Worm (Caenorhabditis elegans): ENCODE results near the gene F31A3.5.
A peak's percentile ranks its signal among the peaks of the same experiment; 100 is the strongest.

F31A3.5 gene

ce11 chrX:17544349-17544936, 19.0 kb downstream of the F31A3.5 start:
- TF ChIP-seq ceh-82 (tag; optimal IDR thresholded peaks at IDR 0.05) (peak; percentile 76), fkh-10 (GFP tag; optimal IDR thresholded peaks at IDR 0.05) (peak; percentile 24), ama-1 (optimal IDR thresholded peaks at IDR 0.05) (no peak), nhr-23 (tag; optimal IDR thresholded peaks at IDR 0.05) (peak; percentile 69), pha-4 (tag; optimal IDR thresholded peaks at IDR 0.05) (peak; percentile 67), nhr-67 (tag; optimal IDR thresholded peaks at IDR 0.05) (no peak), aly-2 (tag; optimal IDR thresholded peaks at IDR 0.05) (no peak), elt-1 (tag; optimal IDR thresholded peaks at IDR 0.05) (no peak), nhr-77 (tag; optimal IDR thresholded peaks at IDR 0.05) (peak; percentile 90), skn-1 (tag; optimal IDR thresholded peaks at IDR 0.05) (peak; percentile 43), ceh-9 (tag; optimal IDR thresholded peaks at IDR 0.05) (no peak), mdl-1 (tag; optimal IDR thresholded peaks at IDR 0.05) (no peak), nhr-237 (tag; optimal IDR thresholded peaks at IDR 0.05) (peak; percentile 20), elt-3 (tag; optimal IDR thresholded peaks at IDR 0.05) (no peak), nhr-43 (tag; optimal IDR thresholded peaks at IDR 0.05; ENCODE audit: poor library complexity, severe bottlenecking) (peak; percentile 90), ceh-16 (tag; optimal IDR thresholded peaks at IDR 0.05) (no peak), eor-1 (tag; optimal IDR thresholded peaks at IDR 0.05) (no peak), fkh-2 (tag; optimal IDR thresholded peaks at IDR 0.05) (no peak), nhr-12 (tag; optimal IDR thresholded peaks at IDR 0.05) (no peak), nhr-28 (tag; optimal IDR thresholded peaks at IDR 0.05) (no peak), hmg-11 (tag; optimal IDR thresholded peaks at IDR 0.05) (peak; percentile 88), daf-12 (tag; optimal IDR thresholded peaks at IDR 0.05) (no peak), lin-39 (tag; optimal IDR thresholded peaks at IDR 0.05) (peak; percentile 37), ceh-28 (tag; optimal IDR thresholded peaks at IDR 0.05) (peak; percentile 88), unc-62 (GFP tag; optimal IDR thresholded peaks at IDR 0.05) (no peak), pqm-1 (tag; optimal IDR thresholded peaks at IDR 0.05) (no peak), egl-27 (tag; optimal IDR thresholded peaks at IDR 0.05) (no peak), tbx-2 (tag; optimal IDR thresholded peaks at IDR 0.05) (peak; percentile 95), lsy-12 (tag; optimal IDR thresholded peaks at IDR 0.05) (peak; percentile 82), nhr-25 (tag; optimal IDR thresholded peaks at IDR 0.05) (peak; percentile 55), ztf-11 (tag; optimal IDR thresholded peaks at IDR 0.05) (no peak), elt-2 (tag; optimal IDR thresholded peaks at IDR 0.05) (peak; percentile 55), R02D3.7 (tag; optimal IDR thresholded peaks at IDR 0.05) (peak; percentile 65), zag-1 (tag; optimal IDR thresholded peaks at IDR 0.05) (no peak), nfya-1 (tag; optimal IDR thresholded peaks at IDR 0.05; ENCODE audit: insufficient read depth) (peak; percentile 68), snpc-4 (tag; optimal IDR thresholded peaks at IDR 0.05) (peak; percentile 48)

DNA sequence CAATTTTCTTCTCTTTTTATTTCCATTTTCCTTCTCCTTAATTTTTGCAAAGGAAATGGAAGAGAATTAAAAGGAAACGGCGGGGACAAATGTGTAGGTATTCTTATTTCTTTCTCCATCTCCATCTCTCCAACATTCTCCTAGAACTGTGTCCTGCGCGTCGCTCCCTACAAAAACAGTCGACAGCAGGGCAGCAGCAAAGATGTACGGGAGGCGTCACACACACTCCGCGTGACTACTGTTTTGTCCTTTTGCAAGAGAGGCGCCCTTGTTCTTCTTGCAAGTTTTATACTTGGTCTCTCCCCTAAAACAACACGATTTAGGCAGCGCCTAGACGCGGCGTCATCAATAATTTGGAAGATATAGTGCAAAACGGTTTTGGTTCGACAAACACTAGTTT, 23.4 kb downstream of the F31A3.5 start:
- TF ChIP-seq nhr-25 (tag; optimal IDR thresholded peaks at IDR 0.05): peak; percentile 73
- TF ChIP-seq pqm-1 (tag; optimal IDR thresholded peaks at IDR 0.05): no peak
- TF ChIP-seq nhr-23 (tag; optimal IDR thresholded peaks at IDR 0.05): peak; percentile 70
- no peak for TF ChIP-seq ceh-82 (tag; optimal IDR thresholded peaks at IDR 0.05)
- peak; percentile 73 for TF ChIP-seq nhr-43 (tag; optimal IDR thresholded peaks at IDR 0.05; ENCODE audit: poor library complexity, severe bottlenecking)
- TF ChIP-seq ztf-11 (tag; optimal IDR thresholded peaks at IDR 0.05): no peak

DNA sequence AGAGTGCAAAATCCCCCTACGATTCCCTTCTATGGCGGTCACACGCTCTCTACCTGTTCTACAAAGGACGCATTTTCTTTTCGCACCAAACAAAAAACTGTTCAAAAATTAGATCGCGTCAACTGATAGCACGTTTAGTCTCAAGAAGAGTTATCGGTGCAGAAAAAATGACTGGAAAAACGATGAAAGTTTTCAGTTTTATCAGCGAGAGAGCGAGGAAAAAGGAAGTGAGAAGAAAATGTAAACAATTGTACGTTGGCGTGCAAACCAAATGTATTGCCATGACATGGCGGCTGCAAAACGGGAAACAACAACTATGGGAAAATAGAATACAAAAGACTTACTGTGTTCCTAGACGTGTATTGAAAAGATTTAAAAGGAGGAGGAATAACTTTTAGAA, 25.8 kb downstream of the F31A3.5 start:
- TF ChIP-seq ztf-4 (tag; optimal IDR thresholded peaks at IDR 0.05) (no peak), nhr-28 (tag; optimal IDR thresholded peaks at IDR 0.05) (no peak), elt-2 (tag; optimal IDR thresholded peaks at IDR 0.05) (peak; percentile 54), nhr-77 (tag; optimal IDR thresholded peaks at IDR 0.05) (no peak), tbx-2 (tag; optimal IDR thresholded peaks at IDR 0.05) (no peak), pqm-1 (tag; optimal IDR thresholded peaks at IDR 0.05) (no peak), ZK546.5 (tag; optimal IDR thresholded peaks at IDR 0.05) (no peak), elt-1 (tag; optimal IDR thresholded peaks at IDR 0.05) (no peak), nfya-1 (tag; optimal IDR thresholded peaks at IDR 0.05; ENCODE audit: insufficient read depth) (no peak), fkh-10 (GFP tag; optimal IDR thresholded peaks at IDR 0.05) (no peak), daf-12 (tag; optimal IDR thresholded peaks at IDR 0.05) (no peak), R02D3.7 (tag; optimal IDR thresholded peaks at IDR 0.05) (no peak), fkh-2 (tag; optimal IDR thresholded peaks at IDR 0.05) (no peak), sea-2 (GFP tag; optimal IDR thresholded peaks at IDR 0.05) (no peak), nhr-23 (tag; optimal IDR thresholded peaks at IDR 0.05) (no peak), lin-39 (tag; optimal IDR thresholded peaks at IDR 0.05) (no peak), pha-4 (tag; optimal IDR thresholded peaks at IDR 0.05) (peak; percentile 29)

All from whole organism, L3 larva.